Worm (Caenorhabditis elegans) whole organism, mixed stage, embryonic: ENCODE results near the gene K06H6.4.

Source experiments
- M03D4.4 ChIP-seq: sonication (generic microtip); optimal IDR thresholded peaks from 2 replicates; lab custom pipeline; 2017; ENCODE audit warnings: mild to moderate bottlenecking, missing genetic modification characterization, missing compliant biosample characterization
- bed-3 ChIP-seq: fragments of 200-800 bp; sonication (Bioruptor generic); optimal IDR thresholded peaks from 3 replicates; lab custom pipeline; 2018; ENCODE audit warnings: mild to moderate bottlenecking, missing genetic modification characterization, moderate library complexity, missing compliant biosample characterization
- elt-1 ChIP-seq: sonication (generic microtip); optimal IDR thresholded peaks from 2 replicates; lab custom pipeline; 2017; ENCODE audit warnings: missing genetic modification characterization, mild to moderate bottlenecking, missing compliant biosample characterization, antibody characterized with exemption, moderate library complexity, borderline replicate concordance; ENCODE audit not compliant: insufficient read depth
- elt-3 ChIP-seq: fragments of 150-350 bp; optimal IDR thresholded peaks from 2 replicates; lab custom pipeline; 2014; ENCODE audit warnings: missing biosample characterization, missing genetic modification characterization
- lin-13 ChIP-seq: fragments of 150-350 bp; optimal IDR thresholded peaks from 2 replicates; lab custom pipeline; 2014; ENCODE audit warnings: missing biosample characterization, missing genetic modification characterization
- lin-32 ChIP-seq: fragments of 200-800 bp; sonication (Bioruptor generic); optimal IDR thresholded peaks from 2 replicates; lab custom pipeline; 2018; ENCODE audit warnings: mild to moderate bottlenecking, missing genetic modification characterization, missing compliant biosample characterization
- lsy-2 ChIP-seq: fragments of 150-350 bp; optimal IDR thresholded peaks from 2 replicates; lab custom pipeline; 2014; ENCODE audit warnings: missing biosample characterization, missing genetic modification characterization
- nhr-12 ChIP-seq: fragments of 150-350 bp; optimal IDR thresholded peaks from 2 replicates; lab custom pipeline; 2014; ENCODE audit warnings: missing biosample characterization, missing genetic modification characterization
- nhr-237 ChIP-seq: fragments of 150-350 bp; optimal IDR thresholded peaks from 2 replicates; lab custom pipeline; 2014; ENCODE audit warnings: missing biosample characterization, missing genetic modification characterization
- nhr-28 ChIP-seq: fragments of 150-350 bp; optimal IDR thresholded peaks from 2 replicates; lab custom pipeline; 2014; ENCODE audit warnings: missing biosample characterization, missing genetic modification characterization
- pha-4 ChIP-seq: fragments of 150-350 bp; optimal IDR thresholded peaks from 2 replicates; lab custom pipeline; 2018; ENCODE audit warnings: missing biosample characterization, missing genetic modification reagents, missing genetic modification characterization
- snpc-4 ChIP-seq: fragments of 150-350 bp; optimal IDR thresholded peaks from 2 replicates; lab custom pipeline; 2014; ENCODE audit warnings: missing biosample characterization, missing genetic modification characterization
- unc-39 ChIP-seq: fragments of 150-350 bp; optimal IDR thresholded peaks from 2 replicates; lab custom pipeline; 2014; ENCODE audit warnings: missing biosample characterization, missing genetic modification characterization
- ztf-11 ChIP-seq: fragments of 150-350 bp; optimal IDR thresholded peaks from 2 replicates; lab custom pipeline; 2014; ENCODE audit warnings: missing biosample characterization, missing genetic modification characterization

DNA sequence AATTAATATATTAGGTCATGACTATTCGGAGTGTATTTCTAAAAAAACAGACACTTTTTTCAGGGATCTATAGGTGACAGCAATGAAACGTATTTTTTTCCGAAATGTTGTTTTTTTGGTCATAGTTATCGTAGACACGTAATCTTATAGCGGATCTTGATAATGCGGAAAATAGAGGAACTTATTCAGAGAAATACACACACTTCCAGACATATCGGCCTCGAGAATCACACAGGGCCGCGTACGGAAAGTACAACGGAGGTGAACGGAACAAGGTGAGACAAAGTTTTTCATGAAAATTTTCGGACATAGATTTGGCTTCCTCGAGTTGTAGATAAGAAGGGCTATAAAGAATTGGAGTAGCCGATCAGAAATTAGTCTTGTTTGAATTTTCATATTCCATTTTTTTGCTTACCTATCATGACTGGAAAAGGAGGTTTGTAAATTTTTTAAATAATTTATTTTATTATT, 40.0 kb upstream of the K06H6.4 start, which contains the start of gene nhr-155:
- TF ChIP-seq M03D4.4 (tag; lab: Kevin White, UChicago) (no peak), nhr-28 (tag; lab: Kevin White, UChicago) (no peak), lin-32 (no peak), lin-13 (no peak), pha-4 (tag; lab: Kevin White, UChicago) (no peak), ztf-11 (no peak), elt-3 (no peak), unc-39 (tag; lab: Kevin White, UChicago) (no peak), nhr-12 (tag; lab: Kevin White, UChicago) (no peak), nhr-237 (tag; lab: Kevin White, UChicago) (no peak), snpc-4 (tag; lab: Kevin White, UChicago) (no peak), elt-1 (tag; lab: Kevin White, UChicago) (peak; percentile 77), lsy-2 (tag; lab: Kevin White, UChicago) (no peak), bed-3 (GFP tag; lab: Kevin White, UChicago) (no peak)
